Fruit fly (Drosophila melanogaster): ENCODE results near the gene sturkopf.

Gene sturkopf

DNA sequence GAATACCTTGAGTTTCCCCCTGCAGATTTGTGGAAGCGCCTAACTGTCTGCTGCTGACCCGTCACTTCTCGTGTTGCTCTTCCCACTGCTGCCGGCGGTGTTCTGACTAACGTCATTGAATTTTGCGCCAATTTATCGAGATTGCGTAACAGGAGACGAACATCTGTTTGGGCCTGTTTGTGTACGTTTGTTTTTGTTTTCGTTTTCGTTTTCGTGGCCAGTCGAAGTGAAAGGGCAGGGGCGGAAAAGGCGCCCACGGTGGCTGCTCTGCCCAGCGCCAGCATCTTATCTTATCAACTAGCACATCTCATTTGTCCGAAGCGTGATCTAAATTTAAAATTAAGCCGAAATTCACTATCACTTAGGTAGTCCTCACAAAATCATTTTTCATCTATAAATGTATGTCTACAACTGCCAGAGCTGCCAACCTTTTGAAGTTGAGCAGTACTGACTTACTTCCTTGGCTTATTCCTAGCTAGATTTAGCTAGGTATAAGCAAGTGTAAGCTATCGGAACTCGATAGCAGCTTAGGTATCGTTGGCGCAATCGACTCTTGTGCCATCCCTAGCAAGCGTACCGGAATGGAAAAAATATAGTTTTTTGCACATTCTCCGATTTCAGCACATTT is 6.1 kb downstream of the sturkopf start, which contains the start of the genes Ctr9 and Nt5a (continued):
- TF ChIP-seq MTF-1 (GFP tag; optimal IDR thresholded peaks at IDR 0.05; ENCODE audit: borderline replicate concordance) (no peak), sisA (GFP tag; IDR thresholded peaks at IDR 0.05) (peak; percentile 32), ems (GFP tag; optimal IDR thresholded peaks at IDR 0.05) (peak; percentile 56), Oli (tag; optimal IDR thresholded peaks at IDR 0.05) (no peak), CG17612 (GFP tag; IDR thresholded peaks at IDR 0.05) (peak; percentile 47; the same call in 1 of the 2 replicates), CG10959 (GFP tag; IDR thresholded peaks at IDR 0.05) (no peak), fru (optimal IDR thresholded peaks at IDR 0.05) (no peak), HLH4C (GFP tag; IDR thresholded peaks at IDR 0.05; ENCODE audit: partially characterized antibody) (peak; percentile 72), Meics (GFP tag; optimal IDR thresholded peaks at IDR 0.05) (peak; percentile 45), lilli (GFP tag; optimal IDR thresholded peaks at IDR 0.05) (peak; percentile 85), Bdp1 (GFP tag; optimal IDR thresholded peaks at IDR 0.05) (no peak), CG16863 (GFP tag; optimal IDR thresholded peaks at IDR 0.05) (peak; percentile 27), Trl (optimal IDR thresholded peaks at IDR 0.05) (no peak), Trl (GFP tag; optimal IDR thresholded peaks at IDR 0.05) (peak; percentile 76), CG13296 (GFP tag; optimal IDR thresholded peaks at IDR 0.05) (peak; percentile 21), sr (GFP tag; IDR thresholded peaks at IDR 0.05) (no peak), Sry-δ (GFP tag; optimal IDR thresholded peaks at IDR 0.05) (peak; percentile 95), CoRest (tag; optimal IDR thresholded peaks at IDR 0.05) (peak; percentile 62), Lim3 (GFP tag; IDR thresholded peaks at IDR 0.05) (no peak), hth (optimal IDR thresholded peaks at IDR 0.05) (no peak), her (GFP tag; optimal IDR thresholded peaks at IDR 0.05) (peak; percentile 74), NC2α (GFP tag; optimal IDR thresholded peaks at IDR 0.05) (no peak), dmrt99B (tag; optimal IDR thresholded peaks at IDR 0.05) (no peak), Mrtf (GFP tag; IDR thresholded peaks at IDR 0.05) (no peak), gfzf (GFP tag; optimal IDR thresholded peaks at IDR 0.05) (peak; percentile 43), pros (GFP tag; optimal IDR thresholded peaks at IDR 0.05) (no peak), CG2129 (GFP tag; IDR thresholded peaks at IDR 0.05; ENCODE audit: partially characterized antibody) (peak; percentile 54; the same call in 1 of the 2 replicates), sug (tag; optimal IDR thresholded peaks at IDR 0.05) (peak; percentile 75), Sox100B (GFP tag; optimal IDR thresholded peaks at IDR 0.05) (no peak), wor (GFP tag; IDR thresholded peaks at IDR 0.05) (no peak), Hmx (GFP tag; optimal IDR thresholded peaks at IDR 0.05) (no peak), Lhr (GFP tag; optimal IDR thresholded peaks at IDR 0.05) (no peak), CG8478 (optimal IDR thresholded peaks at IDR 0.05) (no peak), Tbp (GFP tag; optimal IDR thresholded peaks at IDR 0.05) (no peak), CG16815 (GFP tag; optimal IDR thresholded peaks at IDR 0.05) (no peak), ham (GFP tag; IDR thresholded peaks at IDR 0.05) (no peak), cas (GFP tag; IDR thresholded peaks at IDR 0.05) (peak; percentile 59; the same call in 1 of the 2 replicates), MESR4 (GFP tag; optimal IDR thresholded peaks at IDR 0.05) (peak; percentile 84), CG14710 (tag; optimal IDR thresholded peaks at IDR 0.05) (peak; percentile 69), fd64A (GFP tag; optimal IDR thresholded peaks at IDR 0.05) (no peak), yki (optimal IDR thresholded peaks at IDR 0.05) (no peak), hkb (optimal IDR thresholded peaks at IDR 0.05) (peak; percentile 24), hkb (GFP tag; IDR thresholded peaks at IDR 0.05) (peak; percentile 36; the same call in 1 of the 2 replicates), pita (GFP tag; optimal IDR thresholded peaks at IDR 0.05) (no peak), CG16779 (GFP tag; IDR thresholded peaks at IDR 0.05) (no peak), Scr (GFP tag; IDR thresholded peaks at IDR 0.05; ENCODE audit: partially characterized antibody) (peak; percentile 71), CG30431 (GFP tag; optimal IDR thresholded peaks at IDR 0.05) (no peak), CG6689 (GFP tag; IDR thresholded peaks at IDR 0.05) (no peak), gcm2 (GFP tag; optimal IDR thresholded peaks at IDR 0.05) (peak; percentile 51), kni (GFP tag; optimal IDR thresholded peaks at IDR 0.05) (peak; percentile 79), cg (GFP tag; optimal IDR thresholded peaks at IDR 0.05) (no peak), CG6683 (GFP tag; optimal IDR thresholded peaks at IDR 0.05) (peak; percentile 31)

All from whole organism, embryonic.